Fruit fly (Drosophila melanogaster) whole organism, prepupa: Measurements from ENCODE around the gene slpr.

ENCODE experiments used
- CG6792 ChIP-seq: fragments of 200-800 bp; sonication (Bioruptor generic); optimal IDR thresholded peaks from 3 replicates; lab custom pipeline; 2016; ENCODE audit warnings: missing biosample characterization, missing genetic modification characterization
- fd59A ChIP-seq: fragments of 200-800 bp; sonication (Bioruptor generic); optimal IDR thresholded peaks from 2 replicates; lab custom pipeline; 2017; ENCODE audit warnings: missing biosample characterization, mild to moderate bottlenecking, missing genetic modification characterization, missing genetic modification reagents

DNA sequence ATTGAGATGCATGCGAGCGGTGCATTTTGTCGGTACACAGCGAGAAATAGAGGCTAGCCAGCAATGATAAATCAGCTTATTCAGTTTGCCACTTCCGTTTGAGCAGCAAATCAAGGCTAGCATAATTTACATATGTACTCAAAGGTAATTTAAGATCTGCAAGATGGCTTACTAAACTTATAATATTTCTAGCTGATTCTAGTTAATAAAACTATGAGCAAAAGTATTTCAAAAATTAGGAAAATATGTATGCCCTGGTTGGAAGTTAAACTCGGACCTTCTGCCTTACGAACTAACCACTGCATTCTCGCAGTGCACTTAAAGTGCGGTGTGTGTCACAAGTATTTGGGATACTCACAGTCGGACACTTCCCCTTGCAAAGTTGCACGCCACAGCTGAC, 54.2 kb downstream of the slpr start:
- TF ChIP-seq CG6792 (GFP tag; lab: Kevin White, UChicago) = peak; percentile 25
- peak; percentile 36 for TF ChIP-seq fd59A
